Worm (Caenorhabditis elegans): ENCODE data around the gene irld-60.

ce11 chrIII:12713862-12714261 lies 36.9 kb downstream of the irld-60 start:
- TF ChIP-seq tab-1 (GFP tag; IDR thresholded peaks at IDR 0.05) (no peak), ztf-23 (GFP tag; IDR thresholded peaks at IDR 0.05) (no peak), med-1 (GFP tag; optimal IDR thresholded peaks at IDR 0.05; ENCODE audit: insufficient read depth) (no peak), ztf-29 (GFP tag; IDR thresholded peaks at IDR 0.05) (no peak), cog-1 (tag; optimal IDR thresholded peaks at IDR 0.05) (no peak), ref-1 (GFP tag; conservative IDR thresholded peaks at IDR 0.05) (no peak)

All from whole organism, midembryonic.